Fruit fly (Drosophila melanogaster) whole organism, embryonic: ENCODE data around the gene AANATL3.

ENCODE experiments used
- Atf-2 ChIP-seq: fragments of 200-800 bp; sonication (Bioruptor generic); optimal IDR thresholded peaks from 2 replicates; lab custom pipeline; 2016; ENCODE audit warnings: missing biosample characterization, missing genetic modification characterization
- Awh ChIP-seq: fragments of 200-800 bp; sonication (Bioruptor generic); IDR thresholded peaks from 2 replicates; pipeline ENCODE4, ENCODE4 v1.3.6; 2022; ENCODE audit warnings: missing biosample characterization, missing genetic modification characterization
- Bteb2 ChIP-seq: fragments of 200-800 bp; sonication (Bioruptor generic); optimal IDR thresholded peaks from 2 replicates; lab custom pipeline; 2016; ENCODE audit warnings: missing biosample characterization, missing genetic modification characterization
- CG1024 ChIP-seq: fragments of 200-800 bp; sonication (Bioruptor generic); IDR thresholded peaks from 2 replicates; pipeline ENCODE4 v1.3.6; 2022; ENCODE audit warnings: missing biosample characterization, missing genetic modification characterization
- CG10565 ChIP-seq: fragments of 200-800 bp; sonication (Bioruptor generic); optimal IDR thresholded peaks from 3 replicates; lab custom pipeline; 2016; ENCODE audit warnings: missing biosample characterization, mild to moderate bottlenecking, missing genetic modification characterization
- CG10979 ChIP-seq: fragments of 200-800 bp; sonication (Bioruptor generic); optimal IDR thresholded peaks from 2 replicates; lab custom pipeline; 2018; ENCODE audit warnings: missing biosample characterization, mild to moderate bottlenecking, missing genetic modification characterization, moderate library complexity
- CG11247 ChIP-seq: fragments of 200-800 bp; sonication (Bioruptor generic); IDR thresholded peaks from 2 replicates; pipeline ENCODE4 v1.3.6; 2022; ENCODE audit warnings: missing biosample characterization, missing genetic modification characterization
- CG11456 ChIP-seq: fragments of 200-800 bp; sonication (Bioruptor generic); IDR thresholded peaks from 3 replicates; pipeline ENCODE4 v1.3.6; 2022; ENCODE audit warnings: missing biosample characterization, missing genetic modification characterization
- CG12219 ChIP-seq: fragments of 200-800 bp; sonication (Bioruptor generic); optimal IDR thresholded peaks from 3 replicates; lab custom pipeline; 2018; ENCODE audit warnings: missing biosample characterization, mild to moderate bottlenecking, missing genetic modification characterization
- CG12299 ChIP-seq: fragments of 200-800 bp; sonication (Bioruptor generic); optimal IDR thresholded peaks from 2 replicates; lab custom pipeline; 2018; ENCODE audit warnings: missing biosample characterization, mild to moderate bottlenecking, missing genetic modification characterization
- CG14014 ChIP-seq: fragments of 200-800 bp; sonication (Bioruptor generic); IDR thresholded peaks from 2 replicates; pipeline ENCODE4 v1.3.6; 2022; ENCODE audit warnings: missing biosample characterization, missing genetic modification characterization
- CG14860 ChIP-seq: fragments of 200-800 bp; sonication (Bioruptor generic); IDR thresholded peaks from 3 replicates; pipeline ENCODE4 v1.3.6; 2022; ENCODE audit warnings: missing biosample characterization, missing genetic modification characterization; ENCODE audit not compliant: partially characterized antibody
- CG15514 ChIP-seq: fragments of 200-800 bp; sonication (Bioruptor generic); optimal IDR thresholded peaks from 3 replicates; lab custom pipeline; 2017; ENCODE audit warnings: missing biosample characterization, missing genetic modification characterization, mild to moderate bottlenecking, moderate library complexity, missing genetic modification reagents
- CG1602 ChIP-seq: fragments of 200-800 bp; sonication (Bioruptor generic); optimal IDR thresholded peaks from 3 replicates; lab custom pipeline; 2016; ENCODE audit warnings: missing biosample characterization, missing genetic modification characterization
- CG17612 ChIP-seq: fragments of 200-800 bp; sonication (Bioruptor generic); IDR thresholded peaks from 2 replicates; pipeline ENCODE4 v1.3.6; 2022; ENCODE audit warnings: missing biosample characterization, missing genetic modification characterization
- CG2120 ChIP-seq: fragments of 200-800 bp; sonication (Bioruptor generic); optimal IDR thresholded peaks from 3 replicates; lab custom pipeline; 2016; ENCODE audit warnings: missing biosample characterization, missing genetic modification characterization
- CG2889 ChIP-seq: fragments of 200-800 bp; sonication (Bioruptor generic); IDR thresholded peaks from 3 replicates; pipeline ENCODE4 v1.3.6; 2022; ENCODE audit warnings: missing biosample characterization, missing genetic modification characterization
- CG32767 ChIP-seq: fragments of 200-800 bp; sonication (Bioruptor generic); IDR thresholded peaks from 2 replicates; pipeline ENCODE4 v1.3.6; 2022; ENCODE audit warnings: missing biosample characterization, missing genetic modification characterization
- CG33213 ChIP-seq: fragments of 200-800 bp; sonication (Bioruptor generic); optimal IDR thresholded peaks from 3 replicates; lab custom pipeline; 2016; ENCODE audit warnings: missing biosample characterization, missing genetic modification characterization
- CG5180 ChIP-seq: fragments of 200-800 bp; sonication (Bioruptor generic); optimal IDR thresholded peaks from 3 replicates; lab custom pipeline; 2017; ENCODE audit warnings: missing biosample characterization, missing genetic modification characterization, mild to moderate bottlenecking, moderate library complexity, missing genetic modification reagents
- CG6854 ChIP-seq: fragments of 200-800 bp; sonication (Bioruptor generic); optimal IDR thresholded peaks from 3 replicates; lab custom pipeline; 2017; ENCODE audit warnings: missing biosample characterization, mild to moderate bottlenecking, missing genetic modification characterization
- CG7357 ChIP-seq: fragments of 200-800 bp; sonication (Bioruptor generic); IDR thresholded peaks from 3 replicates; pipeline ENCODE4 v1.3.6; 2022; ENCODE audit warnings: missing biosample characterization, missing genetic modification characterization
- CG7963 ChIP-seq: fragments of 200-800 bp; sonication (Bioruptor generic); IDR thresholded peaks from 3 replicates; pipeline ENCODE4 v1.3.6; 2022; ENCODE audit warnings: missing biosample characterization, missing genetic modification characterization; ENCODE audit not compliant: partially characterized antibody
- CG9727 ChIP-seq: fragments of 200-800 bp; sonication (Bioruptor generic); optimal IDR thresholded peaks from 3 replicates; lab custom pipeline; 2017; ENCODE audit warnings: missing biosample characterization, mild to moderate bottlenecking, missing genetic modification characterization
- D ChIP-seq, 2 experiments: fragments of 200-800 bp in 1 of 2; fragments of >200 bp in 1 of 2; sonication (Bioruptor generic) in 1 of 2; optimal IDR thresholded peaks; 2 replicates in 1 of 2; 3 replicates in 1 of 2; lab custom pipeline; 2017; ENCODE audit warnings: mild to moderate bottlenecking in 1 of 2, missing biosample characterization in 1 of 2, missing genetic modification characterization in 1 of 2, missing genetic modification reagents in 1 of 2
- Dip2 ChIP-seq: fragments of 200-800 bp; sonication (Bioruptor generic); IDR thresholded peaks from 2 replicates; pipeline ENCODE4 v1.3.6; 2022; ENCODE audit warnings: missing biosample characterization, missing genetic modification characterization
- Dp ChIP-seq: fragments of 200-800 bp; sonication (Bioruptor generic); optimal IDR thresholded peaks from 2 replicates; lab custom pipeline; 2018; ENCODE audit warnings: missing biosample characterization, mild to moderate bottlenecking, missing genetic modification characterization, moderate library complexity
- Hey ChIP-seq: fragments of 200-800 bp; sonication (Bioruptor generic); optimal IDR thresholded peaks from 3 replicates; lab custom pipeline; 2018; ENCODE audit warnings: missing biosample characterization, mild to moderate bottlenecking, missing genetic modification characterization
- Lpt ChIP-seq: fragments of >200 bp; optimal IDR thresholded peaks from 2 replicates; lab custom pipeline; 2018; ENCODE audit warnings: missing biosample characterization, missing genetic modification characterization
- MESR4 ChIP-seq: fragments of 200-800 bp; sonication (Bioruptor generic); optimal IDR thresholded peaks from 2 replicates; lab custom pipeline; 2018; ENCODE audit warnings: missing biosample characterization, mild to moderate bottlenecking, missing genetic modification characterization, moderate library complexity
- Nf-YA ChIP-seq: fragments of 200-800 bp; sonication (Bioruptor generic); IDR thresholded peaks from 2 replicates; pipeline ENCODE4 v1.3.6; 2022; ENCODE audit warnings: missing biosample characterization, missing genetic modification characterization
- Nf-YC ChIP-seq: fragments of 200-800 bp; optimal IDR thresholded peaks from 3 replicates; lab custom pipeline; 2019; ENCODE audit warnings: missing biosample characterization, mild to moderate bottlenecking, missing genetic modification characterization, moderate library complexity
- Oli ChIP-seq: fragments of 200-800 bp; sonication (Bioruptor generic); optimal IDR thresholded peaks from 2 replicates; lab custom pipeline; 2018; ENCODE audit warnings: missing biosample characterization, mild to moderate bottlenecking, missing genetic modification characterization, moderate library complexity
- PHDP ChIP-seq: fragments of 200-800 bp; sonication (Bioruptor generic); optimal IDR thresholded peaks from 3 replicates; lab custom pipeline; 2018; ENCODE audit warnings: missing biosample characterization, mild to moderate bottlenecking, missing genetic modification characterization, moderate library complexity
- bowl ChIP-seq: fragments of 200-800 bp; sonication (Bioruptor generic); IDR thresholded peaks from 2 replicates; pipeline ENCODE4 v1.3.6; 2022; ENCODE audit warnings: missing biosample characterization, missing genetic modification characterization
- caup ChIP-seq: fragments of 200-800 bp; sonication (Bioruptor generic); optimal IDR thresholded peaks from 3 replicates; lab custom pipeline; 2017; ENCODE audit warnings: missing biosample characterization, mild to moderate bottlenecking, missing genetic modification characterization, moderate library complexity; ENCODE audit not compliant: severe bottlenecking
- chif ChIP-seq, 2 experiments: fragments of 200-800 bp; sonication (Bioruptor generic); optimal IDR thresholded peaks; 3 replicates each; lab custom pipeline; 2016; ENCODE audit warnings: missing biosample characterization in 2 of 2, missing genetic modification characterization in 2 of 2
- fd102C ChIP-seq: fragments of 200-800 bp; sonication (Bioruptor generic); optimal IDR thresholded peaks from 2 replicates; lab custom pipeline; 2018; ENCODE audit warnings: missing biosample characterization, mild to moderate bottlenecking, missing genetic modification characterization, moderate library complexity
- fd64A ChIP-seq: fragments of 200-800 bp; sonication (Bioruptor generic); optimal IDR thresholded peaks from 3 replicates; lab custom pipeline; 2018; ENCODE audit warnings: missing biosample characterization, mild to moderate bottlenecking, missing genetic modification characterization
- knrl ChIP-seq: fragments of 200-800 bp; sonication (Bioruptor generic); IDR thresholded peaks from 3 replicates; pipeline ENCODE4 v1.3.6; 2022; ENCODE audit warnings: missing biosample characterization, missing genetic modification characterization; ENCODE audit not compliant: partially characterized antibody
- lbe ChIP-seq: fragments of 200-800 bp; sonication (Bioruptor generic); optimal IDR thresholded peaks from 2 replicates; lab custom pipeline; 2016; ENCODE audit warnings: missing biosample characterization, mild to moderate bottlenecking, missing genetic modification characterization
- nmo ChIP-seq: fragments of 200-800 bp; sonication (Bioruptor generic); optimal IDR thresholded peaks from 2 replicates; lab custom pipeline; 2018; ENCODE audit warnings: missing biosample characterization, mild to moderate bottlenecking, missing genetic modification characterization, moderate library complexity
- org-1 ChIP-seq: fragments of 200-800 bp; sonication (Bioruptor generic); optimal IDR thresholded peaks from 2 replicates; lab custom pipeline; 2017; ENCODE audit warnings: missing biosample characterization, missing genetic modification characterization
- pho ChIP-seq: fragments of 200-800 bp; sonication (Bioruptor generic); optimal IDR thresholded peaks from 2 replicates; lab custom pipeline; 2016; ENCODE audit warnings: missing biosample characterization, missing genetic modification characterization
- pnt ChIP-seq: fragments of 200-800 bp; sonication (Bioruptor generic); optimal IDR thresholded peaks from 3 replicates; lab custom pipeline; 2016; ENCODE audit warnings: missing biosample characterization, missing genetic modification characterization
- prd ChIP-seq, 3 experiments: fragments of >200 bp in 2 of 3; fragments of 200-800 bp in 1 of 3; sonication (Bioruptor generic) in 1 of 3; optimal IDR thresholded peaks in 2 of 3; IDR thresholded peaks in 1 of 3; 2 replicates in 2 of 3; 3 replicates in 1 of 3; pipeline versions ENCODE4 v1.3.6 to Lab custom; 2017 to 2022; ENCODE audit warnings: missing biosample characterization in 1 of 3, missing genetic modification characterization in 1 of 3
- slp2 ChIP-seq: fragments of 200-800 bp; sonication (Bioruptor generic); optimal IDR thresholded peaks from 2 replicates; lab custom pipeline; 2016; ENCODE audit warnings: missing biosample characterization, missing genetic modification characterization
- toy ChIP-seq: fragments of 200-800 bp; sonication (Bioruptor generic); IDR thresholded peaks from 2 replicates; pipeline ENCODE4 v1.3.6; 2022; ENCODE audit warnings: missing biosample characterization, missing genetic modification characterization
- ttk ChIP-seq: fragments of 200-800 bp; sonication (Bioruptor generic); IDR thresholded peaks from 2 replicates; pipeline ENCODE4 v2.1.2; 2022; ENCODE audit warnings: missing biosample characterization, missing genetic modification characterization
- zen ChIP-seq: fragments of 200-800 bp; sonication (Bioruptor generic); optimal IDR thresholded peaks from 3 replicates; lab custom pipeline; 2018; ENCODE audit warnings: missing biosample characterization, mild to moderate bottlenecking, missing genetic modification characterization, moderate library complexity
- zf30C ChIP-seq: fragments of 200-800 bp; sonication (Bioruptor generic); optimal IDR thresholded peaks from 3 replicates; lab custom pipeline; 2018; ENCODE audit warnings: missing biosample characterization, mild to moderate bottlenecking, missing genetic modification characterization

AANATL3 gene

DNA sequence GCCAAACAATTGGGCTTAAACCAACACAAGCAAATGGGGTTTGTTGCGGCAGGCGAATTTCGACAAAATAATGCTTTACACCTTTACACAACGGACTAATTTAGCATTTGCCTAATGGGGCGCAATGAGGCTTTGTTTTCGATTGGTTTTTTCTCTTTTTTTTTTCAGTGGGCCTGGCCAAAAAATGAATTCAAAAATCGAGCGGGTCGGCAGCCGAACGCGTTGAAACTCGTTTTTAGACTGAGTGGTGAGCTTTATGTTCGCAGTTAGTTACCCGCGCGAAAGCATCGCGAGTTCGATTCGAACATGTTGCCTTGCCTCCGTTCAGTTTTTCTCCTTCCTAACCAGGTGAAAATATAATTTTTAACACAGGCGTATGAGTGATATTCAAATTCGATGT, 8.6 kb downstream of the AANATL3 start, which contains the start of gene CG43861 (continued):
- TF ChIP-seq CG32767 (GFP tag; lab: Robert Waterston, UW) (no peak), toy (no peak), org-1 (GFP tag; lab: Kevin White, UChicago) (no peak), CG15514 (no peak), pho (GFP tag; lab: Kevin White, UChicago) (no peak), CG7963 (GFP tag; lab: Robert Waterston, UW) (no peak), CG9727 (GFP tag; lab: Kevin White, UChicago) (no peak), CG6854 (GFP tag; lab: Kevin White, UChicago) (no peak), CG11456 (no peak), CG12219 (GFP tag; lab: Kevin White, UChicago) (no peak), Atf-2 (GFP tag; lab: Kevin White, UChicago) (no peak), Dp (no peak), Nf-YC (tag; lab: Kevin White, UChicago) (no peak), fd64A (no peak), bowl (no peak), Awh (GFP tag; lab: Robert Waterston, UW) (no peak), zf30C (GFP tag; lab: Kevin White, UChicago) (no peak), slp2 (GFP tag; lab: Kevin White, UChicago) (no peak), Bteb2 (GFP tag; lab: Kevin White, UChicago) (no peak), nmo (GFP tag; lab: Kevin White, UChicago) (no peak), CG14014 (GFP tag; lab: Robert Waterston, UW) (no peak), CG1024 (GFP tag; lab: Robert Waterston, UW) (no peak), Lpt (no peak), CG14860 (GFP tag; lab: Robert Waterston, UW) (no peak), CG10565 (GFP tag; lab: Kevin White, UChicago) (no peak), MESR4 (GFP tag; lab: Kevin White, UChicago) (no peak), CG5180 (GFP tag; lab: Kevin White, UChicago) (peak; percentile 97), CG17612 (GFP tag; lab: Robert Waterston, UW) (no peak), chif (GFP tag; optimal IDR thresholded peaks at IDR 0.05; lab: Kevin White, UChicago) (no peak), CG10979 (tag; lab: Kevin White, UChicago) (no peak), Oli (tag; lab: Kevin White, UChicago) (no peak), lbe (no peak), CG33213 (no peak), CG1602 (GFP tag; lab: Kevin White, UChicago) (no peak), ttk (GFP tag; lab: Robert Waterston, UW) (no peak), caup (GFP tag; lab: Kevin White, UChicago) (no peak), prd (optimal IDR thresholded peaks at IDR 0.05; lab: Kevin White, UChicago) (no peak), prd (GFP tag; IDR thresholded peaks at IDR 0.05; lab: Robert Waterston, UW) (no peak), D (optimal IDR thresholded peaks at IDR 0.05; lab: Kevin White, UChicago) (no peak), D (GFP tag; optimal IDR thresholded peaks at IDR 0.05; lab: Kevin White, UChicago) (no peak), zen (no peak), CG7357 (GFP tag; lab: Robert Waterston, UW) (no peak), Dip2 (GFP tag; lab: Robert Waterston, UW) (no peak), knrl (no peak), fd102C (GFP tag; lab: Kevin White, UChicago) (no peak), CG12299 (tag; lab: Kevin White, UChicago) (no peak), Nf-YA (no peak), PHDP (tag; lab: Kevin White, UChicago) (no peak), CG2120 (peak; percentile 11), CG2889 (GFP tag; lab: Robert Waterston, UW) (no peak), Hey (tag; lab: Kevin White, UChicago) (no peak), CG11247 (GFP tag; lab: Robert Waterston, UW) (no peak), pnt (GFP tag; lab: Kevin White, UChicago) (no peak)
